Worm (Caenorhabditis elegans) whole organism, young adult: ENCODE data around the gene F11A10.6.

Experiments
- F37B4.10 ChIP-seq: fragments of 200-800 bp; sonication (Bioruptor generic); IDR thresholded peaks from 2 replicates; pipeline ENCODE4 v1.3.6; 2022; ENCODE audit warnings: missing genetic modification characterization, missing compliant biosample characterization
- nhr-80 ChIP-seq: sonication (generic microtip); optimal IDR thresholded peaks from 2 replicates; lab custom pipeline; 2016; ENCODE audit warnings: missing genetic modification characterization, missing compliant biosample characterization

The F11A10.6 gene

DNA sequence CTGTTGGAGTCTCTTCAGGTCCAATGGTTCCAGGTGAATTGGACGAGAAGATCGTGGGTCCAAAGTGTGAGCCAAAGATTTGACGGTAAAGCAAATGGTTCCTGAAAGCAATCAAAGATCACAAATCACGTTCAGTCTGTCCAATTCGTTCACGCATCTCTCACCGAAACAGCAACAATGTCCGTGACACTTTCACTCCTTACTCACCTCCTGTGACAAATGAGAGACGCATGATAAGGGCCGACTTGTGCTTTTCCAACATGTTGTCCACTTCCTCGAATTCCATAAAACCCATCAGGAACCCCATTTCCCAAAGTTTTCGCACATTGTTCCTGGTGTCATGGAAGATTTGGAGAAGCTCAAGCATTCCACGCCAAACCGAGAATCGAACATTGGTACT is 49.0 kb downstream of the F11A10.6 start:
- no peak for TF ChIP-seq F37B4.10 (GFP tag; lab: Robert Waterston, UW)
- TF ChIP-seq nhr-80 (tag; lab: Kevin White, UChicago), result peak; percentile 76
